Fruit fly (Drosophila melanogaster): Measurements from ENCODE around the gene Aos1.

Gene Aos1

DNA sequence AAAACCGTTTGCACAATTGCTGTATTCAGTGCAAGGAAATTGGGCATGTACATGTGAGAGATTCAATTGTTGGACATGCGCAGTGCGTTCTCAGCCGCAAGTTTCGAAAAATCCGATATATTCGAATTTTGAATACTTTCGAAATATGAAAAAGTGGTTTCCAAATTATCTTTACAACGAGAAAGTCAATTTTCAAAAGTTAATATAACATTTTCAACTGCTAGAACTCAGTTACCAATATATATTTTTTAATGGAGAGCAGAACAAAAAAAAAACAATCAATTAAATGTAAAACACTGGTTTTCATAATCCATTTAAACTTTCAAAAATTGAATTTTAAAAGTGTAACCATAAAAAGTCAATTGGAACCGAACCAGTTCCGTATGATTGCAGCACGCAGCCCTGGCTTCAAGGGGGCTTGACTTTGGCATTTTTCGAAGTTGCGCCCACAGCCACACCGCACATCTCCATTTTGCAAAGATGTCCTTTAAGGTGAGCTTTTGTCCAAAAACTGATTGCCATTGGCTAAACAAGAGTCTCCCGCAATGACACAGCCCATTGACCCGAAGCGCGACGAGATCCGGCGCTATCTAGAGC lies 11.1 kb downstream of the Aos1 start, which contains the start of the genes Scgbeta and CG17202 (continued):
- no peak for TF ChIP-seq CG8388 (GFP tag; optimal IDR thresholded peaks at IDR 0.05)
- no peak for TF ChIP-seq psq (GFP tag; optimal IDR thresholded peaks at IDR 0.05)
- TF ChIP-seq CG17912 (GFP tag; optimal IDR thresholded peaks at IDR 0.05), result no peak
- TF ChIP-seq Rfx (GFP tag; IDR thresholded peaks at IDR 0.05), result 0 out of 2 replicates have a peak, but pooled peaks have one; percentile 40
- no peak for TF ChIP-seq chinmo (GFP tag; IDR thresholded peaks at IDR 0.05; ENCODE audit: partially characterized antibody)
- TF ChIP-seq CG13123 (GFP tag; optimal IDR thresholded peaks at IDR 0.05), result no peak
- TF ChIP-seq sima (GFP tag; optimal IDR thresholded peaks at IDR 0.05), result no peak
- no peak for TF ChIP-seq CG17186 (GFP tag; optimal IDR thresholded peaks at IDR 0.05)
- no peak for TF ChIP-seq CG13287 (GFP tag; IDR thresholded peaks at IDR 0.05; ENCODE audit: partially characterized antibody)
- TF ChIP-seq NK7.1 (GFP tag; optimal IDR thresholded peaks at IDR 0.05), result no peak
- no peak for TF ChIP-seq CG6272 (GFP tag; IDR thresholded peaks at IDR 0.05)
- peak; percentile 3 for TF ChIP-seq CG7786 (GFP tag; optimal IDR thresholded peaks at IDR 0.05)
- TF ChIP-seq hkb (optimal IDR thresholded peaks at IDR 0.05), result no peak
- TF ChIP-seq hkb (GFP tag; IDR thresholded peaks at IDR 0.05), result no peak
- TF ChIP-seq toy (GFP tag; IDR thresholded peaks at IDR 0.05), result no peak
- TF ChIP-seq D (optimal IDR thresholded peaks at IDR 0.05), result no peak
- no peak for TF ChIP-seq D (GFP tag; optimal IDR thresholded peaks at IDR 0.05)
- no peak for TF ChIP-seq Gsc (GFP tag; IDR thresholded peaks at IDR 0.05)
- no peak for TF ChIP-seq CG17328 (GFP tag; IDR thresholded peaks at IDR 0.05)
- TF ChIP-seq CG12219 (GFP tag; optimal IDR thresholded peaks at IDR 0.05), result no peak
- no peak for TF ChIP-seq B-H2 (GFP tag; optimal IDR thresholded peaks at IDR 0.05)
- TF ChIP-seq croc (GFP tag; conservative IDR thresholded peaks at IDR 0.05), result no peak
- TF ChIP-seq Mad (GFP tag; optimal IDR thresholded peaks at IDR 0.05), result no peak
- no peak for TF ChIP-seq CG16813 (GFP tag; IDR thresholded peaks at IDR 0.05; ENCODE audit: partially characterized antibody)
- TF ChIP-seq CG12236 (GFP tag; optimal IDR thresholded peaks at IDR 0.05), result no peak
- TF ChIP-seq jigr1 (GFP tag; IDR thresholded peaks at IDR 0.05), result no peak
- no peak for TF ChIP-seq zfh1 (GFP tag; IDR thresholded peaks at IDR 0.05)
- TF ChIP-seq CG3838 (GFP tag; optimal IDR thresholded peaks at IDR 0.05), result no peak
- no peak for TF ChIP-seq esg (GFP tag; conservative IDR thresholded peaks at IDR 0.05)
- no peak for TF ChIP-seq gsb-n (tag; optimal IDR thresholded peaks at IDR 0.05)
- TF ChIP-seq maf-S (GFP tag; optimal IDR thresholded peaks at IDR 0.05), result no peak
- TF ChIP-seq grn (GFP tag; optimal IDR thresholded peaks at IDR 0.05), result no peak
- TF ChIP-seq CG2678 (tag; optimal IDR thresholded peaks at IDR 0.05), result no peak
- TF ChIP-seq peb (GFP tag; IDR thresholded peaks at IDR 0.05), result no peak
- TF ChIP-seq CG34422 (GFP tag; IDR thresholded peaks at IDR 0.05), result no peak
- TF ChIP-seq NC2β (GFP tag; optimal IDR thresholded peaks at IDR 0.05), result no peak
- no peak for TF ChIP-seq bowl (GFP tag; IDR thresholded peaks at IDR 0.05)
- no peak for TF ChIP-seq CG42726 (GFP tag; IDR thresholded peaks at IDR 0.05; ENCODE audit: partially characterized antibody)
- no peak for TF ChIP-seq fd96Cb (tag; optimal IDR thresholded peaks at IDR 0.05)
- TF ChIP-seq Elba2 (GFP tag; optimal IDR thresholded peaks at IDR 0.05), result no peak
- no peak for TF ChIP-seq CG2712 (tag; optimal IDR thresholded peaks at IDR 0.05)
- TF ChIP-seq CG6654 (GFP tag; optimal IDR thresholded peaks at IDR 0.05), result no peak
- no peak for TF ChIP-seq CG6765 (GFP tag; optimal IDR thresholded peaks at IDR 0.05)
- no peak for TF ChIP-seq CG4707 (GFP tag; optimal IDR thresholded peaks at IDR 0.05)
- peak; percentile 69 for TF ChIP-seq Med (GFP tag)
- no peak for TF ChIP-seq slbo (GFP tag; IDR thresholded peaks at IDR 0.05)
- no peak for TF ChIP-seq CG18011 (GFP tag; optimal IDR thresholded peaks at IDR 0.05)
- TF ChIP-seq CG18262 (tag; optimal IDR thresholded peaks at IDR 0.05), result no peak
- TF ChIP-seq CG13296 (GFP tag; optimal IDR thresholded peaks at IDR 0.05), result no peak
- TF ChIP-seq CG6689 (GFP tag; IDR thresholded peaks at IDR 0.05), result no peak
- TF ChIP-seq emc (GFP tag; optimal IDR thresholded peaks at IDR 0.05), result no peak
- TF ChIP-seq CG17385 (GFP tag; optimal IDR thresholded peaks at IDR 0.05), result no peak
